Worm (Caenorhabditis elegans) whole organism, L4 larva: Measurements from ENCODE around the gene F14H3.5.
A peak's percentile ranks its signal among the peaks of the same experiment; 100 is the strongest.
"Not testable (repeated sequence)": the region's sequence is repeated elsewhere in the genome, so short reads cannot be mapped to it uniquely, and the experiment has no call there.

Source experiments
- Y105C5A.15 ChIP-seq: fragments of 200-800 bp; sonication (Bioruptor generic); IDR thresholded peaks from 2 replicates; pipeline ENCODE4 v1.3.6; 2022; ENCODE audit warnings: missing genetic modification characterization, missing compliant biosample characterization
- aha-1 ChIP-seq: fragments of 150-350 bp; peaks from one replicate; lab custom pipeline; 2014; ENCODE audit warnings: missing biosample characterization, missing genetic modification characterization
- aly-2 ChIP-seq: sonication (generic microtip); optimal IDR thresholded peaks from 2 replicates; lab custom pipeline; 2018; ENCODE audit warnings: missing biosample characterization, missing genetic modification characterization
- daf-12 ChIP-seq: fragments of 150-350 bp; optimal IDR thresholded peaks from 2 replicates; lab custom pipeline; 2014; ENCODE audit warnings: missing biosample characterization, missing genetic modification reagents, missing genetic modification characterization
- daf-16 ChIP-seq, 3 experiments: sonication (generic microtip); optimal IDR thresholded peaks; 2 replicates each; lab custom pipeline; 2016 to 2017; ENCODE audit warnings: missing genetic modification characterization in 3 of 3, missing genetic modification reagents in 3 of 3, mild to moderate bottlenecking in 2 of 3, missing compliant biosample characterization in 2 of 3, missing biosample characterization in 1 of 3, moderate library complexity in 1 of 3
- dmd-6 ChIP-seq: fragments of 200-800 bp; sonication (Bioruptor generic); IDR thresholded peaks from 2 replicates; pipeline ENCODE4 v1.3.6; 2022; ENCODE audit warnings: missing genetic modification reagents, missing genetic modification characterization, missing compliant biosample characterization
- dpl-1 ChIP-seq: fragments of 150-350 bp; optimal IDR thresholded peaks from 2 replicates; lab custom pipeline; 2014; ENCODE audit warnings: missing biosample characterization, missing genetic modification reagents, missing genetic modification characterization
- duxl-1 ChIP-seq: sonication (generic microtip); optimal IDR thresholded peaks from 2 replicates; lab custom pipeline; 2016; ENCODE audit warnings: mild to moderate bottlenecking, missing genetic modification characterization, moderate library complexity, missing compliant biosample characterization; ENCODE audit not compliant: poor library complexity
- dve-1 ChIP-seq: sonication (generic microtip); optimal IDR thresholded peaks from 2 replicates; lab custom pipeline; 2017; ENCODE audit warnings: antibody characterized with exemption, mild to moderate bottlenecking, missing genetic modification characterization, missing compliant biosample characterization; ENCODE audit not compliant: insufficient read depth
- fkh-10 ChIP-seq: fragments of 150-350 bp; optimal IDR thresholded peaks from 2 replicates; lab custom pipeline; 2014; ENCODE audit warnings: missing biosample characterization, missing genetic modification reagents, missing genetic modification characterization
- hlh-11 ChIP-seq: fragments of 200-800 bp; sonication (Bioruptor generic); optimal IDR thresholded peaks from 2 replicates; lab custom pipeline; 2018; ENCODE audit warnings: mild to moderate bottlenecking, missing genetic modification characterization, missing compliant biosample characterization
- lin-38 ChIP-seq: fragments of 200-800 bp; sonication (Bioruptor generic); IDR thresholded peaks from 2 replicates; pipeline ENCODE4 v1.3.6; 2022; ENCODE audit warnings: missing genetic modification reagents, missing genetic modification characterization, missing compliant biosample characterization
- mep-1 ChIP-seq: fragments of 150-350 bp; sonication (generic microtip); optimal IDR thresholded peaks from 3 replicates; lab custom pipeline; 2014; ENCODE audit warnings: missing biosample characterization, missing genetic modification characterization
- mes-2 ChIP-seq: sonication (generic microtip); optimal IDR thresholded peaks from 2 replicates; lab custom pipeline; 2016; ENCODE audit warnings: missing genotype, mild to moderate bottlenecking, missing genetic modification characterization, missing compliant biosample characterization; ENCODE audit not compliant: poor library complexity, severe bottlenecking
- mxl-2 ChIP-seq: fragments of 200-800 bp; sonication (Bioruptor generic); conservative IDR thresholded peaks from 2 replicates; pipeline ENCODE4 v1.3.6; 2022; ENCODE audit warnings: missing genetic modification reagents, missing genetic modification characterization, missing compliant biosample characterization
- nhr-102 ChIP-seq: sonication (generic microtip); optimal IDR thresholded peaks from 2 replicates; lab custom pipeline; 2016; ENCODE audit warnings: mild to moderate bottlenecking, missing genetic modification characterization, moderate library complexity, missing compliant biosample characterization
- nhr-25 ChIP-seq: sonication (generic microtip); optimal IDR thresholded peaks from 2 replicates; lab custom pipeline; 2017; ENCODE audit warnings: missing genetic modification characterization, mild to moderate bottlenecking, missing compliant biosample characterization, antibody characterized with exemption, moderate library complexity, borderline replicate concordance; ENCODE audit not compliant: insufficient read depth
- nhr-28 ChIP-seq: fragments of 150-350 bp; optimal IDR thresholded peaks from 2 replicates; lab custom pipeline; 2014; ENCODE audit warnings: missing biosample characterization, missing genetic modification characterization
- nhr-42 ChIP-seq: fragments of 200-800 bp; sonication (Bioruptor generic); IDR thresholded peaks from 2 replicates; pipeline ENCODE4 v1.3.6; 2022; ENCODE audit warnings: missing genetic modification characterization, missing compliant biosample characterization
- nhr-48 ChIP-seq: sonication (generic microtip); optimal IDR thresholded peaks from 2 replicates; lab custom pipeline; 2016; ENCODE audit warnings: mild to moderate bottlenecking, missing genetic modification characterization, missing compliant biosample characterization
- nhr-6 ChIP-seq: fragments of 150-350 bp; optimal IDR thresholded peaks from 2 replicates; lab custom pipeline; 2014; ENCODE audit warnings: missing biosample characterization, missing genetic modification characterization
- nhr-77 ChIP-seq: fragments of 150-350 bp; optimal IDR thresholded peaks from 2 replicates; lab custom pipeline; 2014; ENCODE audit warnings: missing biosample characterization, missing genetic modification characterization
- php-3 ChIP-seq: fragments of 200-800 bp; sonication (Bioruptor generic); IDR thresholded peaks from 2 replicates; pipeline ENCODE4 v1.3.6; 2022; ENCODE audit warnings: missing genetic modification reagents, missing genetic modification characterization, missing compliant biosample characterization
- rbr-2 ChIP-seq: sonication (generic microtip); optimal IDR thresholded peaks from 2 replicates; lab custom pipeline; 2016; ENCODE audit warnings: missing genotype, missing genetic modification characterization, missing compliant biosample characterization
- set-16 ChIP-seq: fragments of 200-800 bp; sonication (Bioruptor generic); IDR thresholded peaks from 2 replicates; pipeline ENCODE4 v1.3.6; 2022; ENCODE audit warnings: missing genetic modification reagents, missing genetic modification characterization, missing compliant biosample characterization
- spr-1 ChIP-seq: sonication (generic microtip); optimal IDR thresholded peaks from 2 replicates; lab custom pipeline; 2016; ENCODE audit warnings: mild to moderate bottlenecking, missing genetic modification characterization, missing compliant biosample characterization
- tra-1 ChIP-seq: fragments of 200-800 bp; sonication (Bioruptor generic); IDR thresholded peaks from 2 replicates; pipeline ENCODE4 v1.3.6; 2022; ENCODE audit warnings: missing genetic modification reagents, missing genetic modification characterization, missing compliant biosample characterization
- unc-130 ChIP-seq: sonication (generic microtip); optimal IDR thresholded peaks from 2 replicates; lab custom pipeline; 2016; ENCODE audit warnings: missing genetic modification reagents, missing genetic modification characterization, missing compliant biosample characterization
- zfp-2 ChIP-seq: sonication (generic microtip); optimal IDR thresholded peaks from 2 replicates; lab custom pipeline; 2016; ENCODE audit warnings: mild to moderate bottlenecking, missing genetic modification characterization, missing compliant biosample characterization
- zip-11 ChIP-seq: fragments of 200-800 bp; sonication (Bioruptor generic); IDR thresholded peaks from 2 replicates; pipeline ENCODE4 v1.3.6; 2022; ENCODE audit warnings: missing genetic modification characterization, missing compliant biosample characterization

Gene F14H3.5

DNA sequence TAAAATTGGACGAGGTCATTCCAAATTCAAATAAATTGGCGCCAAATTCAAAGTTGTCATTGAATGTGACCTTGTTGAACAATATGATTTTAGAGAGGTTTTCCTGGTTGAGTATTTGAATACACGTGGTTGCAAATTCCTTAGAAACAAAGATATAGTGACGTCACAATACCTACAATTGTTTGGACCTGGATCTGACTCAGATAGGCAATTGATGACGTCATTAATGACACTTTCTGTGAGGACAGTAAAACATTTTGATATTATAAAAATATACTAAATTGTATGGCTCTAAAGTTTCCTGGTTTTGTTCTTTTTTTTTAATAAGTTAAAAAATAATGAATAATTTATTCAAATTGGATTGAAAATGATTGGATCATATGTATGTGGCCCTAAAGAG, 15.4 kb downstream of the F14H3.5 start:
- TF ChIP-seq nhr-77 (tag; lab: Kevin White, UChicago) = no peak
- TF ChIP-seq Y105C5A.15 = no peak
- no peak for TF ChIP-seq zip-11 (GFP tag; lab: Robert Waterston, UW)
- TF ChIP-seq dpl-1 (GFP tag; lab: Kevin White, UChicago) = no peak
- TF ChIP-seq aly-2 (tag; lab: Kevin White, UChicago) = no peak
- no peak for TF ChIP-seq fkh-10 (GFP tag; lab: Kevin White, UChicago)
- TF ChIP-seq zfp-2 (tag; lab: Kevin White, UChicago) = no peak

DNA sequence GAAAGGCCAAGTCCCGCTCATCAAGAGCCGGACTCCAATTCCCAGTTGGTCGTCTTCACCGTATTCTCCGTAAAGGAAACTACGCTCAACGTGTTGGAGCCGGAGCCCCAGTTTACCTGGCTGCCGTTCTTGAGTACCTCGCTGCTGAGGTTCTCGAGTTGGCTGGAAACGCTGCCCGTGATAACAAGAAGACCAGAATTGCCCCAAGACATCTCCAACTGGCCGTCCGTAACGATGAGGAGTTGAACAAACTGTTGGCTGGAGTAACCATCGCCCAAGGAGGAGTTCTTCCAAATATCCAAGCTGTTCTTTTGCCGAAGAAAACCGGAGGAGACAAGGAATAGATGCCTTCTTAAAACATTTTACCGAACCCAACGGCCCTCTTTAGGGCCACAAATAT, 16.0 kb downstream of the F14H3.5 start:
- peak; percentile 47; the same call in 1 of the 2 replicates for TF ChIP-seq set-16 (GFP tag; lab: Robert Waterston, UW)

DNA sequence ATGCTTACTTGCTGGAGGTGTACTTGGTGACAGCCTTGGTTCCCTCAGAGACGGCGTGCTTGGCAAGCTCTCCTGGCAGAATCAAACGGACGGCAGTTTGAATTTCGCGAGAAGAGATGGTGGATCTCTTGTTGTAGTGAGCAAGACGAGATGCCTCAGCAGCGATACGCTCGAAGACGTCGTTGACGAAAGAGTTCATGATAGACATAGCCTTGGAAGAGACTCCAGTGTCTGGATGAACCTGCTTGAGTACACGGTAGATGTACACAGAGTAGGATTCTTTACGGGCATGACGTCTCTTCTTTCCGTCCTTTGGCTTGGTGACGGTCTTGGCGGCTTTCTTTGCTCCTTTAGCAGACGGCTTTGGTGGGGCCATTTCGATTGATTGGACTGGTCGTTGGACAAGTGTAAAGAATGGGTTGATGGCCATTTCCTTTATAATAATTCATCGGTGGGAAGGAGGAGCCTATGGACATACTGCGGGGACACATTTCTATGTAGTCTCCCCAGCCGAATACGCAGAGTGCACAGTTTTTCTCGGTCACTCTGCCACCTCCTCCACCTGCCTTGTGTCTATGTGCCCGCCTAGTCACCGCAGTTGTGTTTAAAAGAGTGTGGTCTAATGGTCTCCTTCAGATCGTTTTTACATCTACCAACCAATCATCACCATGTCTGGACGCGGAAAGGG, 16.6 kb downstream of the F14H3.5 start, which contains the start of the genes his-4 and his-3:
Gene his-4, minus strand, starts transcription at position 376 of the 688 bp plus-strand sequence.
Gene his-3, plus strand, starts transcription at position 669 of the 688 bp plus-strand sequence.
- TF ChIP-seq spr-1 (tag; lab: Kevin White, UChicago) (peak; percentile 40), nhr-102 (peak; percentile 83), nhr-25 (tag; lab: Kevin White, UChicago) (peak; percentile 74), dpl-1 (GFP tag; lab: Kevin White, UChicago) (peak; percentile 48), duxl-1 (peak; percentile 85), nhr-48 (tag; lab: Kevin White, UChicago) (peak; percentile 37), dmd-6 (GFP tag; lab: Robert Waterston, UW) (peak; percentile 53), php-3 (GFP tag; lab: Robert Waterston, UW) (peak; percentile 62; the same call in 1 of the 2 replicates), mes-2 (tag; lab: Kevin White, UChicago) (peak; percentile 80), lin-38 (GFP tag; lab: Robert Waterston, UW) (peak; percentile 23), mep-1 (tag; lab: Kevin White, UChicago) (peak; percentile 75), nhr-6 (tag; lab: Kevin White, UChicago) (peak; percentile 5), dve-1 (tag; lab: Kevin White, UChicago) (peak; percentile 98), nhr-28 (tag; lab: Kevin White, UChicago) (peak; percentile 64), nhr-42 (peak; percentile 72; the same call in 1 of the 2 replicates), daf-16 (tag; optimal IDR thresholded peaks at IDR 0.05; lab: Kevin White, UChicago) (peak; percentile 73), aha-1 (tag; lab: Kevin White, UChicago) (peak; percentile 94), rbr-2 (peak; percentile 32), hlh-11 (peak; percentile 74)
- TF ChIP-seq daf-16 (GFP tag; optimal IDR thresholded peaks at IDR 0.05; lab: Kevin White, UChicago) = not testable (repeated sequence)

DNA sequence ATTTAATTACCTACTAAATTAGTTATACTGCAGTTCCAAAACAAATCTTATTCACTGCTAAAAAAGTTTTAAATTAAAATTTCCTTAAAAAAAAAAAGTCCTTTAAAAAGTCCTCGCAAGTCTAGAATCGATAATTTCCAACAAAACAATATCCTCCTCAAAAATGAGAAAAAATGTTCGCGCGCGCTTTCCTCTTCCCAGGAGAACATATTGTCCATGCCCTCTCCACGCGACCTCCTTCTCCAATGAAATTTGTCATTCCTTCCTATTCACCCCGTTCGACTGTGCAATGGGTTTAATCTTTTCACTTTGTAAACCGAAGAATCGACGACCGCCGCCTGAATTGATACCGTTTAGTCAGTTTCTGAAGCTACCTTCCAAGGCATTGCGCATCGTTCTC, 20.7 kb downstream of the F14H3.5 start, which contains the start of gene T10C6.10:
Gene T10C6.10, plus strand, starts transcription at position 248 of the 400 bp plus-strand sequence.
- TF ChIP-seq unc-130 (no peak), dpl-1 (GFP tag; lab: Kevin White, UChicago) (no peak)

DNA sequence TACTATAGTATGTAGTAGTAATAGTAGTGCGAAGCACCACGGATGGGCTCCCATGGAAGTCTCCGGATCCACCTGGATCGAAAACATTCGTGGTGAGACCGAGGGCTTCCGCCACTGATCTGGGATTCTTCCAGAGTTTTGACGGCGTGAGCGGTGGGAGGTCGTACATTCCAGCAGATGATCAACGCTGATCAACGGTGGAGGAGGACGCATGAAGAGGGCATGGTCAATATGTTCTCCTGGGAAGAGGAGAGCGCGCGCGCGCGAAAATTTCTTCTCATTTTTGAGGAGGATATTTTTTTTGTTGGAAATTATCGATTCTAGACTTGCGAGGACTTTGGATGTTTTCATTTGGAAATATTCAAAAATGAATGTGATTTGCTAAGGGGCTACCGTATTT, 23.4 kb downstream of the F14H3.5 start:
- TF ChIP-seq set-16 (GFP tag; lab: Robert Waterston, UW) (peak; percentile 54), mxl-2 (GFP tag; lab: Robert Waterston, UW) (no peak), daf-12 (no peak), tra-1 (GFP tag; lab: Robert Waterston, UW) (no peak), spr-1 (tag; lab: Kevin White, UChicago) (no peak)
